Fruit fly (Drosophila melanogaster): ENCODE measurements around the gene Cyp4ac1.

Cyp4ac1 gene

dm6 chr2L:5242194-5242914 is 21.4 kb upstream of the Cyp4ac1 start:
- TF ChIP-seq CG17806 (tag; optimal IDR thresholded peaks at IDR 0.05) = no peak
- peak; percentile 16; the same call in 1 of the 2 replicates for TF ChIP-seq Ets98B (GFP tag; IDR thresholded peaks at IDR 0.05)
- TF ChIP-seq D1 (tag; optimal IDR thresholded peaks at IDR 0.05) = no peak
- no peak for TF ChIP-seq CG15710 (tag; optimal IDR thresholded peaks at IDR 0.05)
- TF ChIP-seq CG32121 (GFP tag; IDR thresholded peaks at IDR 0.05) = 0 out of 2 replicates have a peak, but pooled peaks have one; percentile 37
- TF ChIP-seq CG4496 (GFP tag; IDR thresholded peaks at IDR 0.05) = peak; percentile 31; the same call in 1 of the 3 replicates
- no peak for TF ChIP-seq CG12605 (GFP tag; IDR thresholded peaks at IDR 0.05)

dm6 chr2L:5245363-5245892 is 18.4 kb upstream of the Cyp4ac1 start:
- TF ChIP-seq CG15710 (tag; optimal IDR thresholded peaks at IDR 0.05) (peak; percentile 10), CG13204 (GFP tag; optimal IDR thresholded peaks at IDR 0.05) (no peak), Snoo (tag; optimal IDR thresholded peaks at IDR 0.05) (no peak), fd96Ca (GFP tag; IDR thresholded peaks at IDR 0.05) (no peak), Pif1B (GFP tag; optimal IDR thresholded peaks at IDR 0.05) (no peak), CG10348 (GFP tag; IDR thresholded peaks at IDR 0.05) (no peak), CG8301 (tag; optimal IDR thresholded peaks at IDR 0.05) (no peak), CG4496 (GFP tag; IDR thresholded peaks at IDR 0.05) (0 out of 3 replicates have a peak, but pooled peaks have one; percentile 21), gl (tag; optimal IDR thresholded peaks at IDR 0.05) (no peak), D1 (tag; optimal IDR thresholded peaks at IDR 0.05) (no peak), CG9948 (tag; optimal IDR thresholded peaks at IDR 0.05) (peak; percentile 18), Ets98B (GFP tag; IDR thresholded peaks at IDR 0.05) (no peak), CG12605 (GFP tag; IDR thresholded peaks at IDR 0.05) (no peak), CG32121 (GFP tag; IDR thresholded peaks at IDR 0.05) (no peak), EcR (GFP tag; optimal IDR thresholded peaks at IDR 0.05) (peak; percentile 6), CG8159 (tag; optimal IDR thresholded peaks at IDR 0.05) (peak; percentile 29), CG14655 (GFP tag; optimal IDR thresholded peaks at IDR 0.05) (peak; percentile 47), rn (GFP tag; IDR thresholded peaks at IDR 0.05) (no peak), CG17806 (tag; optimal IDR thresholded peaks at IDR 0.05) (peak; percentile 26), CG34367 (tag; optimal IDR thresholded peaks at IDR 0.05) (no peak), Pif1A (GFP tag; optimal IDR thresholded peaks at IDR 0.05) (peak; percentile 43)

dm6 chr2L:5247384-5247783 is 16.4 kb upstream of the Cyp4ac1 start:
- no peak for TF ChIP-seq Snoo (tag; optimal IDR thresholded peaks at IDR 0.05)
- no peak for TF ChIP-seq EcR (GFP tag; optimal IDR thresholded peaks at IDR 0.05)
- TF ChIP-seq Ets98B (GFP tag; IDR thresholded peaks at IDR 0.05) = no peak
- TF ChIP-seq CG14655 (GFP tag; optimal IDR thresholded peaks at IDR 0.05) = no peak
- no peak for TF ChIP-seq Pif1A (GFP tag; optimal IDR thresholded peaks at IDR 0.05)
- no peak for TF ChIP-seq CG15710 (tag; optimal IDR thresholded peaks at IDR 0.05)
- no peak for TF ChIP-seq CG32121 (GFP tag; IDR thresholded peaks at IDR 0.05)
- TF ChIP-seq rn (GFP tag; IDR thresholded peaks at IDR 0.05) = no peak
- no peak for TF ChIP-seq CG12605 (GFP tag; IDR thresholded peaks at IDR 0.05)
- no peak for TF ChIP-seq CG34367 (tag; optimal IDR thresholded peaks at IDR 0.05)
- TF ChIP-seq CG17806 (tag; optimal IDR thresholded peaks at IDR 0.05) = no peak
- TF ChIP-seq D1 (tag; optimal IDR thresholded peaks at IDR 0.05) = no peak
- TF ChIP-seq Pif1B (GFP tag; optimal IDR thresholded peaks at IDR 0.05) = no peak
- TF ChIP-seq CG10348 (GFP tag; IDR thresholded peaks at IDR 0.05) = no peak
- no peak for TF ChIP-seq gl (tag; optimal IDR thresholded peaks at IDR 0.05)
- no peak for TF ChIP-seq CG13204 (GFP tag; optimal IDR thresholded peaks at IDR 0.05)
- TF ChIP-seq CG8159 (tag; optimal IDR thresholded peaks at IDR 0.05) = no peak
- TF ChIP-seq fd96Ca (GFP tag; IDR thresholded peaks at IDR 0.05) = no peak
- no peak for TF ChIP-seq CG4496 (GFP tag; IDR thresholded peaks at IDR 0.05)

dm6 chr2L:5247812-5248211 is 16.0 kb upstream of the Cyp4ac1 start:
- no peak for TF ChIP-seq Pif1A (GFP tag; optimal IDR thresholded peaks at IDR 0.05)
- no peak for TF ChIP-seq Snoo (tag; optimal IDR thresholded peaks at IDR 0.05)
- no peak for TF ChIP-seq Ets98B (GFP tag; IDR thresholded peaks at IDR 0.05)
- no peak for TF ChIP-seq CG9948 (tag; optimal IDR thresholded peaks at IDR 0.05)
- no peak for TF ChIP-seq CG4496 (GFP tag; IDR thresholded peaks at IDR 0.05)
- no peak for TF ChIP-seq D1 (tag; optimal IDR thresholded peaks at IDR 0.05)

dm6 chr2L:5248582-5248981 is 15.2 kb upstream of the Cyp4ac1 start:
- TF ChIP-seq D1 (tag; optimal IDR thresholded peaks at IDR 0.05) (no peak), CG8159 (tag; optimal IDR thresholded peaks at IDR 0.05) (no peak), CG15710 (tag; optimal IDR thresholded peaks at IDR 0.05) (no peak), CG32121 (GFP tag; IDR thresholded peaks at IDR 0.05) (no peak), EcR (GFP tag; optimal IDR thresholded peaks at IDR 0.05) (no peak), rn (GFP tag; IDR thresholded peaks at IDR 0.05) (no peak), CG17806 (tag; optimal IDR thresholded peaks at IDR 0.05) (no peak), CG14655 (GFP tag; optimal IDR thresholded peaks at IDR 0.05) (no peak), Ets98B (GFP tag; IDR thresholded peaks at IDR 0.05) (no peak), CG8301 (tag; optimal IDR thresholded peaks at IDR 0.05) (no peak), CG12605 (GFP tag; IDR thresholded peaks at IDR 0.05) (no peak), Pif1B (GFP tag; optimal IDR thresholded peaks at IDR 0.05) (no peak), CG9948 (tag; optimal IDR thresholded peaks at IDR 0.05) (no peak), CG4496 (GFP tag; IDR thresholded peaks at IDR 0.05) (no peak), fd96Ca (GFP tag; IDR thresholded peaks at IDR 0.05) (no peak), CG13204 (GFP tag; optimal IDR thresholded peaks at IDR 0.05) (no peak), Snoo (tag; optimal IDR thresholded peaks at IDR 0.05) (no peak), gl (tag; optimal IDR thresholded peaks at IDR 0.05) (no peak)

- peak; percentile 79 for TF ChIP-seq CG4496 (GFP tag; IDR thresholded peaks at IDR 0.05)
- peak; percentile 61 for TF ChIP-seq CG14655 (GFP tag; optimal IDR thresholded peaks at IDR 0.05)
- no peak for TF ChIP-seq CG12605 (GFP tag; IDR thresholded peaks at IDR 0.05)
- peak; percentile 68 for TF ChIP-seq Pif1A (GFP tag; optimal IDR thresholded peaks at IDR 0.05)
- TF ChIP-seq fd96Ca (GFP tag; IDR thresholded peaks at IDR 0.05) = peak; percentile 67; the same call in 1 of the 3 replicates
- TF ChIP-seq rn (GFP tag; IDR thresholded peaks at IDR 0.05) = 0 out of 2 replicates have a peak, but pooled peaks have one; percentile 16
- TF ChIP-seq Snoo (tag; optimal IDR thresholded peaks at IDR 0.05) = peak; percentile 59
- TF ChIP-seq CG8301 (tag; optimal IDR thresholded peaks at IDR 0.05) = peak; percentile 48
- TF ChIP-seq D1 (tag; optimal IDR thresholded peaks at IDR 0.05) = no peak
- peak; percentile 10 for TF ChIP-seq CG34367 (tag; optimal IDR thresholded peaks at IDR 0.05)
- TF ChIP-seq EcR (GFP tag; optimal IDR thresholded peaks at IDR 0.05) = peak; percentile 52
- TF ChIP-seq CG32121 (GFP tag; IDR thresholded peaks at IDR 0.05) = no peak
- TF ChIP-seq CG13204 (GFP tag; optimal IDR thresholded peaks at IDR 0.05) = peak; percentile 37
- TF ChIP-seq CG9948 (tag; optimal IDR thresholded peaks at IDR 0.05) = peak; percentile 16
- peak; percentile 46 for TF ChIP-seq CG17806 (tag; optimal IDR thresholded peaks at IDR 0.05)
- TF ChIP-seq CG15710 (tag; optimal IDR thresholded peaks at IDR 0.05) = peak; percentile 56
- TF ChIP-seq CG8159 (tag; optimal IDR thresholded peaks at IDR 0.05) = peak; percentile 51
- peak; percentile 47; the same call in 1 of the 2 replicates for TF ChIP-seq Ets98B (GFP tag; IDR thresholded peaks at IDR 0.05)
- peak; percentile 20 for TF ChIP-seq gl (tag; optimal IDR thresholded peaks at IDR 0.05)
- TF ChIP-seq Pif1B (GFP tag; optimal IDR thresholded peaks at IDR 0.05) = peak; percentile 40
- no peak for TF ChIP-seq CG10348 (GFP tag; IDR thresholded peaks at IDR 0.05)
Measured at dm6 chr2L:5249766-5250165, 14.0 kb upstream of the Cyp4ac1 start.
